Worm (Caenorhabditis elegans): ENCODE data around the gene nlf-1.
A peak's percentile ranks its signal among the peaks of the same experiment; 100 is the strongest.

nlf-1 gene

ce11 chrX:1018586-1018985 lies 1.2 kb upstream of the nlf-1 start (continued):
- TF ChIP-seq nhr-76 (tag; optimal IDR thresholded peaks at IDR 0.05) (no peak), lin-14 (GFP tag; optimal IDR thresholded peaks at IDR 0.05) (peak; percentile 85), egl-27 (tag; optimal IDR thresholded peaks at IDR 0.05) (no peak), lin-35 (GFP tag; optimal IDR thresholded peaks at IDR 0.05) (no peak), skn-1 (tag; optimal IDR thresholded peaks at IDR 0.05) (peak; percentile 31), vab-15 (tag; optimal IDR thresholded peaks at IDR 0.05) (no peak)

- TF ChIP-seq sptf-1 (tag; optimal IDR thresholded peaks at IDR 0.05) (no peak), fkh-10 (GFP tag; optimal IDR thresholded peaks at IDR 0.05) (peak; percentile 79), nhr-85 (tag) (peak; percentile 57), zip-4 (GFP tag; optimal IDR thresholded peaks at IDR 0.05) (no peak), aly-2 (tag; optimal IDR thresholded peaks at IDR 0.05) (no peak), lin-14 (GFP tag; optimal IDR thresholded peaks at IDR 0.05) (peak; percentile 58), nhr-20 (tag; optimal IDR thresholded peaks at IDR 0.05) (no peak), nhr-77 (tag; optimal IDR thresholded peaks at IDR 0.05) (no peak)
Observed at ce11 chrX:1014708-1015107, 2.7 kb downstream of the nlf-1 start.

ce11 chrX:1012385-1012866 lies 4.9 kb downstream of the nlf-1 start:
- TF ChIP-seq elt-3 (tag; optimal IDR thresholded peaks at IDR 0.05) (no peak), nhr-90 (tag; optimal IDR thresholded peaks at IDR 0.05; ENCODE audit: poor library complexity) (peak; percentile 80), xbp-1 (tag; optimal IDR thresholded peaks at IDR 0.05) (no peak), tbx-2 (tag; optimal IDR thresholded peaks at IDR 0.05) (no peak), swsn-7 (tag; optimal IDR thresholded peaks at IDR 0.05) (no peak), blmp-1 (tag; optimal IDR thresholded peaks at IDR 0.05) (peak; percentile 4), nhr-28 (tag; optimal IDR thresholded peaks at IDR 0.05) (no peak), fos-1 (tag; optimal IDR thresholded peaks at IDR 0.05) (no peak), lsy-2 (tag; optimal IDR thresholded peaks at IDR 0.05) (peak in 1 of 2 experiments; percentile 31), pqm-1 (tag; optimal IDR thresholded peaks at IDR 0.05) (no peak), lin-15B (tag; optimal IDR thresholded peaks at IDR 0.05) (no peak), unc-62 (GFP tag; optimal IDR thresholded peaks at IDR 0.05) (no peak), hlh-4 (tag; optimal IDR thresholded peaks at IDR 0.05) (no peak), efl-1 (optimal IDR thresholded peaks at IDR 0.05) (no peak), efl-1 (GFP tag; optimal IDR thresholded peaks at IDR 0.05 in 1 of 2) (peak in 1 of 2 experiments; percentile 92), pag-3 (tag; optimal IDR thresholded peaks at IDR 0.05; ENCODE audit: borderline replicate concordance, insufficient read depth) (no peak), ceh-88 (GFP tag; IDR thresholded peaks at IDR 0.05) (peak; percentile 23; the same call in 1 of the 2 replicates), nhr-85 (tag) (peak; percentile 84), lin-35 (GFP tag; optimal IDR thresholded peaks at IDR 0.05) (peak in 1 of 2 experiments; percentile 52), zip-4 (GFP tag; optimal IDR thresholded peaks at IDR 0.05) (no peak), tlp-1 (tag; optimal IDR thresholded peaks at IDR 0.05) (no peak), nhr-12 (tag; optimal IDR thresholded peaks at IDR 0.05) (no peak), grh-1 (GFP tag; IDR thresholded peaks at IDR 0.05) (no peak), C16A3.4 (tag; optimal IDR thresholded peaks at IDR 0.05) (peak; percentile 30), isw-1 (GFP tag; IDR thresholded peaks at IDR 0.05) (no peak), Y116A8C.19 (tag; optimal IDR thresholded peaks at IDR 0.05; ENCODE audit: borderline replicate concordance) (no peak), lir-3 (tag; optimal IDR thresholded peaks at IDR 0.05; ENCODE audit: poor library complexity) (peak; percentile 19), snu-23 (GFP tag; optimal IDR thresholded peaks at IDR 0.05) (peak; percentile 46), dsc-1 (tag; optimal IDR thresholded peaks at IDR 0.05) (no peak), mab-9 (GFP tag; IDR thresholded peaks at IDR 0.05) (no peak), pax-3 (tag; optimal IDR thresholded peaks at IDR 0.05) (peak; percentile 48), sox-4 (tag; optimal IDR thresholded peaks at IDR 0.05) (no peak), unc-98 (GFP tag; IDR thresholded peaks at IDR 0.05) (no peak), lin-39 (tag; optimal IDR thresholded peaks at IDR 0.05) (no peak), ets-5 (GFP tag; IDR thresholded peaks at IDR 0.05) (no peak), elt-2 (tag; optimal IDR thresholded peaks at IDR 0.05) (peak; percentile 53), ztf-11 (tag; optimal IDR thresholded peaks at IDR 0.05) (no peak), fkh-8 (tag; optimal IDR thresholded peaks at IDR 0.05) (no peak), ztf-4 (tag; optimal IDR thresholded peaks at IDR 0.05) (no peak), aha-1 (tag; optimal IDR thresholded peaks at IDR 0.05) (no peak)
